Worm (Caenorhabditis elegans) whole organism, late embryonic: ENCODE results near the gene T10D4.15.
"Not testable (repeated sequence)": the region's sequence is repeated elsewhere in the genome, so short reads cannot be mapped to it uniquely, and the experiment has no call there.

Experiments
- T23F11.4 ChIP-seq: fragments of 200-800 bp; sonication (Bioruptor generic); optimal IDR thresholded peaks from 2 replicates; lab custom pipeline; 2018; ENCODE audit warnings: mild to moderate bottlenecking, missing genetic modification characterization, missing compliant biosample characterization
- dve-1 ChIP-seq: sonication (generic microtip); optimal IDR thresholded peaks from 2 replicates; lab custom pipeline; 2017; ENCODE audit warnings: antibody characterized with exemption, mild to moderate bottlenecking, missing genetic modification characterization, missing compliant biosample characterization
- ets-4 ChIP-seq: sonication (generic microtip); optimal IDR thresholded peaks from 2 replicates; lab custom pipeline; 2016; ENCODE audit warnings: missing genetic modification characterization, missing compliant biosample characterization
- nfya-1 ChIP-seq: sonication (generic microtip); optimal IDR thresholded peaks from 2 replicates; lab custom pipeline; 2017; ENCODE audit warnings: missing genetic modification characterization, mild to moderate bottlenecking, missing compliant biosample characterization, antibody characterized with exemption, moderate library complexity
- nhr-11 ChIP-seq: fragments of 150-350 bp; optimal IDR thresholded peaks from 2 replicates; lab custom pipeline; 2014; ENCODE audit warnings: missing biosample characterization, missing genetic modification characterization
- npax-4 ChIP-seq: sonication (generic microtip); optimal IDR thresholded peaks from 2 replicates; lab custom pipeline; 2016; ENCODE audit warnings: missing genetic modification characterization, missing compliant biosample characterization
- pag-3 ChIP-seq: sonication (generic microtip); optimal IDR thresholded peaks from 2 replicates; lab custom pipeline; 2016; ENCODE audit warnings: missing compliant biosample characterization, missing genetic modification characterization, borderline replicate concordance
- pha-4 ChIP-seq: fragments of 150-350 bp; optimal IDR thresholded peaks from 2 replicates; lab custom pipeline; 2018; ENCODE audit warnings: missing biosample characterization, missing genetic modification reagents, missing genetic modification characterization
- pros-1 ChIP-seq: fragments of 150-350 bp; optimal IDR thresholded peaks from 2 replicates; lab custom pipeline; 2014; ENCODE audit warnings: missing biosample characterization, missing genetic modification reagents, missing genetic modification characterization
- sox-4 ChIP-seq: sonication (generic microtip); optimal IDR thresholded peaks from 2 replicates; lab custom pipeline; 2017; ENCODE audit warnings: mild to moderate bottlenecking, missing genetic modification characterization, inconsistent platforms, missing compliant biosample characterization
- syd-9 ChIP-seq: sonication (generic microtip); optimal IDR thresholded peaks from 2 replicates; lab custom pipeline; 2016; ENCODE audit warnings: mild to moderate bottlenecking, missing genetic modification characterization, moderate library complexity, missing compliant biosample characterization
- tbx-2 ChIP-seq: sonication (generic microtip); optimal IDR thresholded peaks from 2 replicates; lab custom pipeline; 2016; ENCODE audit warnings: missing genetic modification characterization, missing compliant biosample characterization
- unc-42 ChIP-seq: sonication (generic microtip); optimal IDR thresholded peaks from 2 replicates; lab custom pipeline; 2016; ENCODE audit warnings: missing genotype, missing genetic modification characterization, missing compliant biosample characterization

DNA sequence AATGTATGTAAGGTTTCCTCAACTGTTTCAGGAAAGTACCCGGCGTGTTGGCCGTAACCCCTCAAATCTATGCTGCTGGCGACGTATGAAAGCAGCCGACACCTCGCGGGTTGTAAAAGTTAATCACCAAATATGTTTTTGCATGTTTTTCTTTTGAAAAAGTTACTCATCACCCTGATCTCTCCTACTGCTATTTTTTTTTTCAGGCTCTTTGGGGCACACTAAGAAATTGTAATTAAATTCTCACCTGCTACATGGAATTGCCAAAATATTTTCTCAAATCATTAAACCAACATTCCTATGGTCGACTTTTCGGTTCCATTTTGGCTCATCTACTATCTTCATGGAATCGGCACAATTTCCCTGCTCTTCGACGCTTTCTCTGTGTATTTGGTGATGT, 38.9 kb downstream of the T10D4.15 start, which contains the start of gene sri-78:
- not testable (repeated sequence) for TF ChIP-seq unc-42 (tag; lab: Kevin White, UChicago); nfya-1 (tag; lab: Kevin White, UChicago); tbx-2 (tag; lab: Kevin White, UChicago); syd-9 (tag; lab: Kevin White, UChicago); dve-1 (tag; lab: Kevin White, UChicago); pros-1; npax-4 (tag; lab: Kevin White, UChicago); pha-4 (tag; lab: Kevin White, UChicago); nhr-11 (tag; lab: Kevin White, UChicago); ets-4 (tag; lab: Kevin White, UChicago); sox-4 (tag; lab: Kevin White, UChicago); T23F11.4 (GFP tag; lab: Kevin White, UChicago); pag-3
